Worm (Caenorhabditis elegans): ENCODE results near the gene grl-29.
"Not testable (repeated sequence)": the region's sequence is repeated elsewhere in the genome, so short reads cannot be mapped to it uniquely, and the experiment has no call there.

grl-29 gene

ce11 chrV:3512381-3512780, 42.7 kb downstream of the grl-29 start, which contains the start of gene str-226:
Gene str-226, plus strand, starts transcription at chrV:3512681.
- TF ChIP-seq ref-1 (GFP tag; conservative IDR thresholded peaks at IDR 0.05) = no peak
- TF ChIP-seq med-1 (GFP tag; optimal IDR thresholded peaks at IDR 0.05; ENCODE audit: insufficient read depth) = no peak
- TF ChIP-seq klf-2 (GFP tag; conservative IDR thresholded peaks at IDR 0.05) = no peak

ce11 chrV:3509878-3510277, 45.2 kb downstream of the grl-29 start, which contains the start of gene str-228:
Gene str-228, plus strand, starts transcription at chrV:3510178.
- no peak for TF ChIP-seq ztf-23 (GFP tag; IDR thresholded peaks at IDR 0.05)
- TF ChIP-seq ztf-29 (GFP tag; IDR thresholded peaks at IDR 0.05) = no peak
- no peak for TF ChIP-seq cog-1 (tag; optimal IDR thresholded peaks at IDR 0.05)
- TF ChIP-seq flt-1 (GFP tag; IDR thresholded peaks at IDR 0.05) = no peak
- no peak for TF ChIP-seq T22C8.4 (GFP tag; IDR thresholded peaks at IDR 0.05)
- no peak for TF ChIP-seq ref-1 (GFP tag; conservative IDR thresholded peaks at IDR 0.05)

ce11 chrV:3507691-3508090, 47.3 kb downstream of the grl-29 start, which contains the start of gene str-225:
Gene str-225, plus strand, starts transcription at chrV:3507822.
- TF ChIP-seq klf-2 (GFP tag; conservative IDR thresholded peaks at IDR 0.05) = no peak
- no peak for TF ChIP-seq ztf-29 (GFP tag; IDR thresholded peaks at IDR 0.05)

- not testable (repeated sequence) for TF ChIP-seq T22C8.4 (GFP tag; IDR thresholded peaks at IDR 0.05); ztf-23 (GFP tag; IDR thresholded peaks at IDR 0.05); ref-1 (GFP tag; conservative IDR thresholded peaks at IDR 0.05)
These were observed 48.8 kb downstream of the grl-29 start, which contains the start of gene ugt-64 for ce11 chrV:3506252-3506651. Gene ugt-64, minus strand, starts transcription at chrV:3506352.

ce11 chrV:3505745-3506144, 49.3 kb downstream of the grl-29 start:
- TF ChIP-seq T22C8.4 (GFP tag; IDR thresholded peaks at IDR 0.05) (no peak), klf-2 (GFP tag; conservative IDR thresholded peaks at IDR 0.05) (no peak), med-1 (GFP tag; optimal IDR thresholded peaks at IDR 0.05; ENCODE audit: insufficient read depth) (no peak), cog-1 (tag; optimal IDR thresholded peaks at IDR 0.05) (no peak), ztf-29 (GFP tag; IDR thresholded peaks at IDR 0.05) (no peak), ref-1 (GFP tag; conservative IDR thresholded peaks at IDR 0.05) (no peak), ztf-23 (GFP tag; IDR thresholded peaks at IDR 0.05) (no peak), flt-1 (GFP tag; IDR thresholded peaks at IDR 0.05) (no peak), tab-1 (GFP tag; IDR thresholded peaks at IDR 0.05) (no peak)

All from whole organism, midembryonic.